Fruit fly (Drosophila melanogaster) whole organism, pupa: ENCODE data around the gene Oatp26F.

Experiments
- CG10348 ChIP-seq: fragments of 200-800 bp; sonication (Bioruptor generic); IDR thresholded peaks from 2 replicates; pipeline ENCODE4 v1.3.6; 2022; ENCODE audit warnings: missing biosample characterization, missing genetic modification characterization
- CG12605 ChIP-seq: fragments of 200-800 bp; sonication (Bioruptor generic); IDR thresholded peaks from 2 replicates; pipeline ENCODE4 v1.3.6; 2022; ENCODE audit warnings: missing biosample characterization, missing genetic modification characterization
- CG13204 ChIP-seq: fragments of 200-800 bp; sonication (Bioruptor generic); optimal IDR thresholded peaks from 2 replicates; lab custom pipeline; 2018; ENCODE audit warnings: missing biosample characterization, mild to moderate bottlenecking, missing genetic modification characterization, moderate library complexity
- CG14655 ChIP-seq: fragments of 200-800 bp; sonication (Bioruptor generic); optimal IDR thresholded peaks from 3 replicates; lab custom pipeline; 2017; ENCODE audit warnings: mild to moderate bottlenecking, missing biosample characterization, missing genetic modification reagents, missing genetic modification characterization
- CG15710 ChIP-seq: fragments of 200-800 bp; sonication (Bioruptor generic); optimal IDR thresholded peaks from 2 replicates; lab custom pipeline; 2018; ENCODE audit warnings: missing biosample characterization, mild to moderate bottlenecking, missing genetic modification characterization, moderate library complexity
- CG17806 ChIP-seq: fragments of 200-800 bp; sonication (Bioruptor generic); optimal IDR thresholded peaks from 2 replicates; lab custom pipeline; 2018; ENCODE audit warnings: missing biosample characterization, mild to moderate bottlenecking, missing genetic modification characterization, moderate library complexity
- CG32121 ChIP-seq: fragments of 200-800 bp; sonication (Bioruptor generic); IDR thresholded peaks from 2 replicates; pipeline ENCODE4 v1.3.6; 2022; ENCODE audit warnings: missing biosample characterization, missing genetic modification characterization
- CG34367 ChIP-seq: fragments of 200-800 bp; sonication (Bioruptor generic); optimal IDR thresholded peaks from 2 replicates; lab custom pipeline; 2018; ENCODE audit warnings: missing biosample characterization, mild to moderate bottlenecking, missing genetic modification characterization
- CG4496 ChIP-seq: fragments of 200-800 bp; sonication (Bioruptor generic); IDR thresholded peaks from 3 replicates; pipeline ENCODE4 v1.3.6; 2022; ENCODE audit warnings: missing biosample characterization, missing genetic modification characterization
- CG8159 ChIP-seq: fragments of 200-800 bp; sonication (Bioruptor generic); optimal IDR thresholded peaks from 3 replicates; lab custom pipeline; 2018; ENCODE audit warnings: missing biosample characterization, mild to moderate bottlenecking, missing genetic modification characterization, moderate library complexity
- CG8301 ChIP-seq: fragments of 200-800 bp; sonication (Bioruptor generic); optimal IDR thresholded peaks from 2 replicates; lab custom pipeline; 2018; ENCODE audit warnings: missing biosample characterization, mild to moderate bottlenecking, missing genetic modification characterization
- CG9948 ChIP-seq: fragments of 200-800 bp; sonication (Bioruptor generic); optimal IDR thresholded peaks from 2 replicates; lab custom pipeline; 2018; ENCODE audit warnings: missing biosample characterization, mild to moderate bottlenecking, missing genetic modification characterization, moderate library complexity
- D1 ChIP-seq: fragments of 200-800 bp; sonication (Bioruptor generic); optimal IDR thresholded peaks from 2 replicates; lab custom pipeline; 2018; ENCODE audit warnings: missing biosample characterization, mild to moderate bottlenecking, missing genetic modification characterization, moderate library complexity
- EcR ChIP-seq: fragments of 200-800 bp; sonication (Bioruptor generic); optimal IDR thresholded peaks from 3 replicates; lab custom pipeline; 2019; ENCODE audit warnings: missing biosample characterization, missing genetic modification characterization, mild to moderate bottlenecking, moderate library complexity, missing genetic modification reagents
- Ets98B ChIP-seq: fragments of 200-800 bp; sonication (Bioruptor generic); IDR thresholded peaks from 2 replicates; pipeline ENCODE4 v1.3.6; 2022; ENCODE audit warnings: missing biosample characterization, missing genetic modification characterization
- Pif1A ChIP-seq: fragments of 200-800 bp; sonication (Bioruptor generic); optimal IDR thresholded peaks from 3 replicates; lab custom pipeline; 2016; ENCODE audit warnings: missing biosample characterization, missing genetic modification characterization
- Pif1B ChIP-seq: fragments of 200-800 bp; sonication (Bioruptor generic); optimal IDR thresholded peaks from 3 replicates; lab custom pipeline; 2016; ENCODE audit warnings: missing biosample characterization, missing genetic modification characterization
- Snoo ChIP-seq: fragments of 200-800 bp; sonication (Bioruptor generic); optimal IDR thresholded peaks from 3 replicates; lab custom pipeline; 2017; ENCODE audit warnings: missing biosample characterization, mild to moderate bottlenecking, missing genetic modification characterization, inconsistent platforms
- fd96Ca ChIP-seq: fragments of 200-800 bp; sonication (Bioruptor generic); IDR thresholded peaks from 3 replicates; pipeline ENCODE4 v1.3.6; 2022; ENCODE audit warnings: missing biosample characterization, missing genetic modification characterization
- gl ChIP-seq: fragments of 200-800 bp; sonication (Bioruptor generic); optimal IDR thresholded peaks from 2 replicates; lab custom pipeline; 2018; ENCODE audit warnings: missing biosample characterization, mild to moderate bottlenecking, missing genetic modification characterization
- rn ChIP-seq: fragments of 200-800 bp; sonication (Bioruptor generic); IDR thresholded peaks from 2 replicates; pipeline ENCODE4 v1.3.6; 2022; ENCODE audit warnings: missing biosample characterization, missing genetic modification characterization

The Oatp26F gene

dm6 chr2L:6667719-6668325 lies 35.6 kb upstream of the Oatp26F start, which contains the start of gene Galt:
TSS of gene Galt (minus strand) at chr2L:6668033.
- peak; percentile 37 for TF ChIP-seq CG17806 (tag; lab: Kevin White, UChicago)
- no peak for TF ChIP-seq CG14655 (GFP tag; lab: Kevin White, UChicago)
- TF ChIP-seq CG9948 (tag; lab: Kevin White, UChicago): peak; percentile 27
- peak; percentile 6; the same call in 1 of the 3 replicates for TF ChIP-seq fd96Ca (GFP tag; lab: Robert Waterston, UW)
- no peak for TF ChIP-seq Pif1B (GFP tag; lab: Kevin White, UChicago)
- peak; percentile 43 for TF ChIP-seq CG8301 (tag; lab: Kevin White, UChicago)
- peak; percentile 42 for TF ChIP-seq Snoo (tag; lab: Kevin White, UChicago)
- TF ChIP-seq CG15710 (tag; lab: Kevin White, UChicago): peak; percentile 39
- TF ChIP-seq D1 (tag; lab: Kevin White, UChicago): no peak
- TF ChIP-seq CG10348 (GFP tag; lab: Robert Waterston, UW): no peak
- TF ChIP-seq CG32121 (GFP tag; lab: Robert Waterston, UW): peak; percentile 36
- peak; percentile 58 for TF ChIP-seq CG8159 (tag; lab: Kevin White, UChicago)
- TF ChIP-seq CG4496 (GFP tag; lab: Robert Waterston, UW): 0 out of 3 replicates have a peak, but pooled peaks have one; percentile 21
- no peak for TF ChIP-seq CG13204 (GFP tag; lab: Kevin White, UChicago)

dm6 chr2L:6663562-6664051 lies 31.4 kb upstream of the Oatp26F start, which contains the start of the genes CG13771, CG34310 and cup:
TSS of gene CG13771 (minus strand) at chr2L:6663612.
TSS of gene CG34310 (plus strand) at chr2L:6663664.
TSS of gene cup (plus strand) at chr2L:6663664.
- no peak for TF ChIP-seq CG13204 (GFP tag; lab: Kevin White, UChicago)
- TF ChIP-seq CG8159 (tag; lab: Kevin White, UChicago): no peak
- TF ChIP-seq EcR: no peak
- TF ChIP-seq CG17806 (tag; lab: Kevin White, UChicago): no peak
- no peak for TF ChIP-seq CG15710 (tag; lab: Kevin White, UChicago)
- no peak for TF ChIP-seq CG14655 (GFP tag; lab: Kevin White, UChicago)
- TF ChIP-seq rn (GFP tag; lab: Robert Waterston, UW): no peak
- no peak for TF ChIP-seq Ets98B (GFP tag; lab: Robert Waterston, UW)
- TF ChIP-seq CG8301 (tag; lab: Kevin White, UChicago): no peak
- TF ChIP-seq Pif1B (GFP tag; lab: Kevin White, UChicago): no peak
- no peak for TF ChIP-seq gl (tag; lab: Kevin White, UChicago)
- TF ChIP-seq CG10348 (GFP tag; lab: Robert Waterston, UW): no peak
- TF ChIP-seq Snoo (tag; lab: Kevin White, UChicago): no peak
- TF ChIP-seq fd96Ca (GFP tag; lab: Robert Waterston, UW): no peak
- no peak for TF ChIP-seq CG12605 (GFP tag; lab: Robert Waterston, UW)

dm6 chr2L:6657969-6658748 lies 26.0 kb upstream of the Oatp26F start, which contains the start of the genes CG31636 and Ube4A:
TSS of gene CG31636 (minus strand) at chr2L:6658152.
TSS of gene Ube4A (plus strand) at chr2L:6658517.
- TF ChIP-seq EcR: peak; percentile 60
- no peak for TF ChIP-seq Pif1B (GFP tag; lab: Kevin White, UChicago)

dm6 chr2L:6656264-6656676 lies 24.1 kb upstream of the Oatp26F start, which contains the start of gene CG31633:
TSS of gene CG31633 (minus strand) at chr2L:6656321.
- TF ChIP-seq CG8301 (tag; lab: Kevin White, UChicago): no peak
- TF ChIP-seq CG15710 (tag; lab: Kevin White, UChicago): no peak
- TF ChIP-seq CG13204 (GFP tag; lab: Kevin White, UChicago): no peak
- no peak for TF ChIP-seq CG32121 (GFP tag; lab: Robert Waterston, UW)
- TF ChIP-seq, all 21 proteins: peak for 0

dm6 chr2L:6649085-6649754 lies 17.0 kb upstream of the Oatp26F start, which contains the start of the genes CG31635 and Tango1:
TSS of gene CG31635 (minus strand) at chr2L:6649114.
TSS of gene Tango1 (plus strand) at chr2L:6649388.
- TF ChIP-seq Pif1B (GFP tag; lab: Kevin White, UChicago) (no peak), Ets98B (GFP tag; lab: Robert Waterston, UW) (peak; percentile 36; the same call in 1 of the 2 replicates)

dm6 chr2L:6648163-6648628 lies 16.0 kb upstream of the Oatp26F start:
- TF ChIP-seq CG13204 (GFP tag; lab: Kevin White, UChicago) (no peak), EcR (no peak), CG14655 (GFP tag; lab: Kevin White, UChicago) (peak; percentile 97), D1 (tag; lab: Kevin White, UChicago) (no peak), Snoo (tag; lab: Kevin White, UChicago) (peak; percentile 91), CG10348 (GFP tag; lab: Robert Waterston, UW) (peak; percentile 78), CG15710 (tag; lab: Kevin White, UChicago) (peak; percentile 93), Pif1B (GFP tag; lab: Kevin White, UChicago) (peak; percentile 86), CG32121 (GFP tag; lab: Robert Waterston, UW) (peak; percentile 95), fd96Ca (GFP tag; lab: Robert Waterston, UW) (peak; percentile 91), CG12605 (GFP tag; lab: Robert Waterston, UW) (peak; percentile 88), CG4496 (GFP tag; lab: Robert Waterston, UW) (peak; percentile 95), Pif1A (GFP tag; lab: Kevin White, UChicago) (no peak), CG8301 (tag; lab: Kevin White, UChicago) (peak; percentile 96), gl (tag; lab: Kevin White, UChicago) (peak; percentile 77), CG8159 (tag; lab: Kevin White, UChicago) (peak; percentile 92), CG34367 (tag; lab: Kevin White, UChicago) (peak; percentile 93), Ets98B (GFP tag; lab: Robert Waterston, UW) (peak; percentile 90), CG17806 (tag; lab: Kevin White, UChicago) (peak; percentile 90), CG9948 (tag; lab: Kevin White, UChicago) (peak; percentile 92), rn (GFP tag; lab: Robert Waterston, UW) (peak; percentile 90)
